Fruit fly (Drosophila melanogaster) whole organism, embryonic: ENCODE results near the gene Spase25.

Experiments
- Antp ChIP-seq: fragments of 200-800 bp; sonication (Bioruptor generic); optimal IDR thresholded peaks from 3 replicates; lab custom pipeline; 2016; ENCODE audit warnings: missing biosample characterization, missing genetic modification characterization
- BEAF-32 ChIP-seq: fragments of 200-800 bp; sonication (Bioruptor generic); optimal IDR thresholded peaks from 3 replicates; lab custom pipeline; 2017; ENCODE audit warnings: missing biosample characterization, missing genetic modification characterization, mild to moderate bottlenecking, moderate library complexity, missing genetic modification reagents
- CG12219 ChIP-seq: fragments of 200-800 bp; sonication (Bioruptor generic); optimal IDR thresholded peaks from 3 replicates; lab custom pipeline; 2018; ENCODE audit warnings: missing biosample characterization, mild to moderate bottlenecking, missing genetic modification characterization
- CG13296 ChIP-seq: fragments of 200-800 bp; sonication (Bioruptor generic); optimal IDR thresholded peaks from 3 replicates; lab custom pipeline; 2018; ENCODE audit warnings: missing biosample characterization, mild to moderate bottlenecking, missing genetic modification characterization
- CG14667 ChIP-seq: fragments of 200-800 bp; sonication (Bioruptor generic); IDR thresholded peaks from 2 replicates; pipeline ENCODE4 v1.3.6; 2022; ENCODE audit warnings: missing biosample characterization, missing genetic modification characterization
- CG15073 ChIP-seq: fragments of 200-800 bp; sonication (Bioruptor generic); optimal IDR thresholded peaks from 2 replicates; lab custom pipeline; 2016; ENCODE audit warnings: missing biosample characterization, missing genetic modification characterization
- CG17568 ChIP-seq: fragments of 200-800 bp; sonication (Bioruptor generic); optimal IDR thresholded peaks from 2 replicates; lab custom pipeline; 2018; ENCODE audit warnings: missing biosample characterization, mild to moderate bottlenecking, missing genetic modification characterization, moderate library complexity
- CG2120 ChIP-seq: fragments of 200-800 bp; sonication (Bioruptor generic); optimal IDR thresholded peaks from 3 replicates; lab custom pipeline; 2016; ENCODE audit warnings: missing biosample characterization, missing genetic modification characterization
- CG32532 ChIP-seq: fragments of 200-800 bp; sonication (Bioruptor generic); IDR thresholded peaks from 2 replicates; pipeline ENCODE4 v1.3.6; 2022; ENCODE audit warnings: missing biosample characterization, missing genetic modification characterization
- CG33557 ChIP-seq: fragments of 200-800 bp; sonication (Bioruptor generic); optimal IDR thresholded peaks from 2 replicates; lab custom pipeline; 2019; ENCODE audit warnings: missing biosample characterization, mild to moderate bottlenecking, missing genetic modification characterization, moderate library complexity
- CG43689 ChIP-seq: fragments of 200-800 bp; sonication (Bioruptor generic); IDR thresholded peaks from 2 replicates; pipeline ENCODE4 v1.3.6; 2022; ENCODE audit warnings: missing biosample characterization, missing genetic modification characterization
- CG5953 ChIP-seq: fragments of 200-800 bp; sonication (Bioruptor generic); IDR thresholded peaks from 2 replicates; pipeline ENCODE4 v1.3.6; 2022; ENCODE audit warnings: missing biosample characterization, missing genetic modification characterization
- CG6854 ChIP-seq: fragments of 200-800 bp; sonication (Bioruptor generic); optimal IDR thresholded peaks from 3 replicates; lab custom pipeline; 2017; ENCODE audit warnings: missing biosample characterization, mild to moderate bottlenecking, missing genetic modification characterization
- CG7987 ChIP-seq: fragments of 200-800 bp; sonication (Bioruptor generic); optimal IDR thresholded peaks from 2 replicates; lab custom pipeline; 2018; ENCODE audit warnings: missing biosample characterization, mild to moderate bottlenecking, missing genetic modification characterization, moderate library complexity
- CG8388 ChIP-seq: fragments of 200-800 bp; sonication (Bioruptor generic); optimal IDR thresholded peaks from 2 replicates; lab custom pipeline; 2019; ENCODE audit warnings: missing biosample characterization, mild to moderate bottlenecking, missing genetic modification characterization, moderate library complexity
- CG9437 ChIP-seq: fragments of 200-800 bp; sonication (Bioruptor generic); optimal IDR thresholded peaks from 2 replicates; lab custom pipeline; 2018; ENCODE audit warnings: missing biosample characterization, mild to moderate bottlenecking, missing genetic modification characterization
- CG9876 ChIP-seq: fragments of 200-800 bp; sonication (Bioruptor generic); optimal IDR thresholded peaks from 2 replicates; lab custom pipeline; 2016; ENCODE audit warnings: missing biosample characterization, missing genetic modification characterization
- CoRest ChIP-seq: fragments of 200-800 bp; sonication (Bioruptor generic); optimal IDR thresholded peaks from 3 replicates; lab custom pipeline; 2018; ENCODE audit warnings: missing biosample characterization, mild to moderate bottlenecking, missing genetic modification characterization, moderate library complexity
- Dad ChIP-seq: fragments of 200-800 bp; sonication (Bioruptor generic); optimal IDR thresholded peaks from 3 replicates; lab custom pipeline; 2016; ENCODE audit warnings: missing biosample characterization, missing genetic modification characterization
- Dfd ChIP-seq, 2 experiments: fragments of >200 bp; optimal IDR thresholded peaks; 2 replicates each; lab custom pipeline; 2017; ENCODE audit warnings: missing biosample characterization in 2 of 2, missing genetic modification characterization in 2 of 2
- Dip2 ChIP-seq: fragments of 200-800 bp; sonication (Bioruptor generic); IDR thresholded peaks from 2 replicates; pipeline ENCODE4 v1.3.6; 2022; ENCODE audit warnings: missing biosample characterization, missing genetic modification characterization
- Ets97D ChIP-seq: fragments of 200-800 bp; sonication (Bioruptor generic); optimal IDR thresholded peaks from 3 replicates; lab custom pipeline; 2016; ENCODE audit warnings: missing biosample characterization, missing genetic modification characterization
- Fer1 ChIP-seq: fragments of 200-800 bp; sonication (Bioruptor generic); optimal IDR thresholded peaks from 2 replicates; lab custom pipeline; 2017; ENCODE audit warnings: missing biosample characterization, mild to moderate bottlenecking, missing genetic modification characterization
- Hmx ChIP-seq: fragments of 200-800 bp; sonication (Bioruptor generic); optimal IDR thresholded peaks from 2 replicates; lab custom pipeline; 2016; ENCODE audit warnings: missing biosample characterization, missing genetic modification characterization
- Hr39 ChIP-seq: fragments of >200 bp; optimal IDR thresholded peaks from 2 replicates; lab custom pipeline; 2017
- Mrtf ChIP-seq: fragments of 200-800 bp; sonication (Bioruptor generic); IDR thresholded peaks from 3 replicates; pipeline ENCODE4 v1.3.6; 2022; ENCODE audit warnings: missing biosample characterization, missing genetic modification characterization
- Pdp1 ChIP-seq, 2 experiments: fragments of 200-800 bp; sonication (Bioruptor generic); optimal IDR thresholded peaks; 3 replicates each; lab custom pipeline; 2016; ENCODE audit warnings: missing biosample characterization in 2 of 2, missing genetic modification characterization in 2 of 2, mild to moderate bottlenecking in 1 of 2, moderate library complexity in 1 of 2
- Spps ChIP-seq: fragments of 200-800 bp; sonication (Bioruptor generic); optimal IDR thresholded peaks from 2 replicates; lab custom pipeline; 2018; ENCODE audit warnings: missing biosample characterization, mild to moderate bottlenecking, missing genetic modification characterization
- bbx ChIP-seq: fragments of 200-800 bp; sonication (Bioruptor generic); IDR thresholded peaks from 2 replicates; pipeline ENCODE4 v1.3.6; 2022; ENCODE audit warnings: missing biosample characterization, missing genetic modification characterization; ENCODE audit not compliant: partially characterized antibody
- btn ChIP-seq: fragments of 200-800 bp; sonication (Bioruptor generic); optimal IDR thresholded peaks from 2 replicates; lab custom pipeline; 2016; ENCODE audit warnings: missing biosample characterization, missing genetic modification characterization
- chm ChIP-seq: fragments of 200-800 bp; sonication (Bioruptor generic); IDR thresholded peaks from 2 replicates; pipeline ENCODE4 v1.3.6; 2022; ENCODE audit warnings: missing biosample characterization, missing genetic modification characterization
- croc ChIP-seq: fragments of 200-800 bp; sonication (Bioruptor generic); conservative IDR thresholded peaks from 3 replicates; pipeline ENCODE4 v1.3.6; 2022; ENCODE audit warnings: missing biosample characterization, missing genetic modification characterization
- crol ChIP-seq: fragments of 200-800 bp; sonication (Bioruptor generic); IDR thresholded peaks from 2 replicates; pipeline ENCODE4 v1.3.6; 2022; ENCODE audit warnings: missing biosample characterization, missing genetic modification characterization
- danr ChIP-seq: fragments of 200-800 bp; sonication (Bioruptor generic); IDR thresholded peaks from 2 replicates; pipeline ENCODE4 v1.3.6; 2022; ENCODE audit warnings: missing biosample characterization, missing genetic modification characterization
- fd3F ChIP-seq: fragments of 200-800 bp; sonication (Bioruptor generic); optimal IDR thresholded peaks from 2 replicates; lab custom pipeline; 2018; ENCODE audit warnings: missing biosample characterization, mild to moderate bottlenecking, missing genetic modification characterization, moderate library complexity
- fu2 ChIP-seq: fragments of 200-800 bp; sonication (Bioruptor generic); optimal IDR thresholded peaks from 2 replicates; lab custom pipeline; 2016; ENCODE audit warnings: missing biosample characterization, missing genetic modification characterization
- grau ChIP-seq: fragments of 200-800 bp; optimal IDR thresholded peaks from 3 replicates; lab custom pipeline; 2019; ENCODE audit warnings: missing biosample characterization, mild to moderate bottlenecking, missing genetic modification characterization, moderate library complexity
- hth ChIP-seq: fragments of >200 bp; optimal IDR thresholded peaks from 2 replicates; lab custom pipeline; 2017; ENCODE audit warnings: inconsistent platforms
- jigr1 ChIP-seq: fragments of 200-800 bp; sonication (Bioruptor generic); IDR thresholded peaks from 3 replicates; pipeline ENCODE4 v1.3.6; 2022; ENCODE audit warnings: missing biosample characterization, missing genetic modification characterization
- nmo ChIP-seq: fragments of 200-800 bp; sonication (Bioruptor generic); optimal IDR thresholded peaks from 2 replicates; lab custom pipeline; 2018; ENCODE audit warnings: missing biosample characterization, mild to moderate bottlenecking, missing genetic modification characterization, moderate library complexity
- pho ChIP-seq: fragments of 200-800 bp; sonication (Bioruptor generic); optimal IDR thresholded peaks from 2 replicates; lab custom pipeline; 2016; ENCODE audit warnings: missing biosample characterization, missing genetic modification characterization
- prd ChIP-seq, 3 experiments: fragments of >200 bp in 2 of 3; fragments of 200-800 bp in 1 of 3; sonication (Bioruptor generic) in 1 of 3; optimal IDR thresholded peaks in 2 of 3; IDR thresholded peaks in 1 of 3; 2 replicates in 2 of 3; 3 replicates in 1 of 3; pipeline versions ENCODE4 v1.3.6 to Lab custom; 2017 to 2022; ENCODE audit warnings: missing biosample characterization in 1 of 3, missing genetic modification characterization in 1 of 3
- psq ChIP-seq: fragments of 200-800 bp; sonication (Bioruptor generic); optimal IDR thresholded peaks from 2 replicates; lab custom pipeline; 2017; ENCODE audit warnings: missing biosample characterization, missing genetic modification characterization
- scrt ChIP-seq: fragments of 200-800 bp; sonication (Bioruptor generic); optimal IDR thresholded peaks from 2 replicates; lab custom pipeline; 2018; ENCODE audit warnings: missing biosample characterization, mild to moderate bottlenecking, missing genetic modification characterization, moderate library complexity
- sens-2 ChIP-seq: fragments of 200-800 bp; sonication (Bioruptor generic); IDR thresholded peaks from 2 replicates; pipeline ENCODE4 v1.3.6; 2022; ENCODE audit warnings: missing biosample characterization, missing genetic modification characterization
- sob ChIP-seq: fragments of 200-800 bp; sonication (Bioruptor generic); IDR thresholded peaks from 2 replicates; pipeline ENCODE4 v1.3.6; 2022; ENCODE audit warnings: missing biosample characterization, missing genetic modification characterization
- tll ChIP-seq, 2 experiments: fragments of 200-800 bp in 1 of 2; fragments of >200 bp in 1 of 2; sonication (Bioruptor generic) in 1 of 2; optimal IDR thresholded peaks; 2 replicates each; lab custom pipeline; 2017 to 2019; ENCODE audit warnings: missing biosample characterization in 2 of 2, missing genetic modification characterization in 2 of 2, mild to moderate bottlenecking in 1 of 2, moderate library complexity in 1 of 2
- tx ChIP-seq: fragments of 200-800 bp; sonication (Bioruptor generic); optimal IDR thresholded peaks from 2 replicates; lab custom pipeline; 2016; ENCODE audit warnings: missing biosample characterization, missing genetic modification characterization
- vfl ChIP-seq: fragments of 200-800 bp; sonication (Bioruptor generic); optimal IDR thresholded peaks from 2 replicates; lab custom pipeline; 2016; ENCODE audit warnings: missing biosample characterization, missing genetic modification characterization
- zfh1 ChIP-seq: fragments of 200-800 bp; sonication (Bioruptor generic); IDR thresholded peaks from 3 replicates; pipeline ENCODE4 v1.3.6; 2022; ENCODE audit warnings: missing biosample characterization, missing genetic modification characterization

Spase25 gene

DNA sequence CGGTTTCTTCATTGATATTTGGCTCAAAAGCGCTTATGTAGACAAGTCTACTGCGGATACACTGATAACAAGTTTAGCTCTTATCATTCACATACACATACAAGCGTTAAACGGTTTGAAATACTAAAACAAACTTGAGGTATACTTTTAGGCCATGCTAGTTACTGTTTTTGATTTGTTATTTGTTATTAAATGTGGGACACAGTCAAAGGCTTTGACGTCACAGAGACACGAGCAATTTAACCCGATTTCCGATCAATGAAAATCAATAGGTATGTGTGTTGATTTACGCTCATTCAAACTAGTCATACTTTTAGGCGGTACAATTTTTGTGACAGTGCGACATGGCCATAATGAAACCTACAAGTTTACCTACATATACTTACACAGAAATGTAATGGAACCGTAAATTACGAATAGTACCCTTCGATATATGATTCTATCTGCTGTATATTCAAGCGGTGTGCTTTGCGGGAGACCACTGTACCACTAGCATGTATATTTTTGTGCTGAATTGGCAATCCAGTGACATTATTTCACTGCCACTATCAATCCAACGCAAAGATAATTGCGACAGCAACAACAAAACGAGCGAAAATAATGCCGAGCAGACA lies 38.2 kb upstream of the Spase25 start (continued):
- TF ChIP-seq Antp (GFP tag; lab: Kevin White, UChicago) (peak; percentile 53), psq (GFP tag; lab: Kevin White, UChicago) (no peak), sob (GFP tag; lab: Robert Waterston, UW) (peak; percentile 89), CG2120 (peak; percentile 97), CG33557 (GFP tag; lab: Kevin White, UChicago) (no peak), grau (tag; lab: Kevin White, UChicago) (peak; percentile 96), Spps (tag; lab: Kevin White, UChicago) (no peak), CG6854 (GFP tag; lab: Kevin White, UChicago) (peak; percentile 74), Hmx (no peak), Ets97D (peak; percentile 38), jigr1 (0 out of 3 replicates have a peak, but pooled peaks have one; percentile 18), Mrtf (peak; percentile 77), CG8388 (GFP tag; lab: Kevin White, UChicago) (no peak), CG5953 (GFP tag; lab: Robert Waterston, UW) (peak; percentile 61; the same call in 1 of the 2 replicates), CG15073 (GFP tag; lab: Kevin White, UChicago) (no peak), Dad (GFP tag; lab: Kevin White, UChicago) (peak; percentile 66), fu2 (peak; percentile 87), CG17568 (GFP tag; lab: Kevin White, UChicago) (peak; percentile 51), CoRest (tag; lab: Kevin White, UChicago) (peak; percentile 78), CG7987 (GFP tag; lab: Kevin White, UChicago) (peak; percentile 20), danr (GFP tag; lab: Robert Waterston, UW) (peak; percentile 51), Pdp1 (GFP tag; optimal IDR thresholded peaks at IDR 0.05; lab: Kevin White, UChicago) (peak; percentile 44 to 64), tll (GFP tag; optimal IDR thresholded peaks at IDR 0.05; lab: Kevin White, UChicago) (no peak), Dfd (GFP tag; optimal IDR thresholded peaks at IDR 0.05; lab: Kevin White, UChicago) (no peak), scrt (GFP tag; lab: Kevin White, UChicago) (peak; percentile 80), bbx (GFP tag; lab: Robert Waterston, UW) (no peak), CG43689 (GFP tag; lab: Robert Waterston, UW) (no peak), zfh1 (GFP tag; lab: Robert Waterston, UW) (peak; percentile 70; the same call in 2 of the 3 replicates), btn (peak; percentile 23), CG9437 (GFP tag; lab: Kevin White, UChicago) (peak; percentile 3), Hr39 (lab: Kevin White, UChicago) (no peak), tx (GFP tag; lab: Kevin White, UChicago) (peak; percentile 75), hth (no peak), nmo (GFP tag; lab: Kevin White, UChicago) (peak; percentile 54), croc (no peak; the same call in 2 of the 3 replicates), vfl (GFP tag; lab: Kevin White, UChicago) (peak; percentile 54), BEAF-32 (no peak), crol (no peak), CG13296 (GFP tag; lab: Kevin White, UChicago) (peak; percentile 68), CG9876 (peak; percentile 65), Fer1 (GFP tag; lab: Kevin White, UChicago) (peak; percentile 80), chm (GFP tag; lab: Robert Waterston, UW) (peak; percentile 73), CG14667 (GFP tag; lab: Robert Waterston, UW) (peak; percentile 72), pho (GFP tag; lab: Kevin White, UChicago) (peak; percentile 84), fd3F (GFP tag; lab: Kevin White, UChicago) (peak; percentile 75), sens-2 (GFP tag; lab: Robert Waterston, UW) (no peak), CG32532 (GFP tag; lab: Robert Waterston, UW) (peak; percentile 92), CG12219 (GFP tag; lab: Kevin White, UChicago) (peak; percentile 58), Dip2 (no peak), prd (optimal IDR thresholded peaks at IDR 0.05; lab: Kevin White, UChicago) (no peak), prd (GFP tag; IDR thresholded peaks at IDR 0.05; lab: Robert Waterston, UW) (peak; percentile 85)
